Fruit fly (Drosophila melanogaster) whole organism, prepupa: ENCODE data around the gene CG44869.
A peak's percentile ranks its signal among the peaks of the same experiment; 100 is the strongest.

ENCODE experiments used
- Blimp-1 ChIP-seq: fragments of 200-800 bp; sonication (Bioruptor generic); optimal IDR thresholded peaks from 3 replicates; lab custom pipeline; 2017; ENCODE audit warnings: missing biosample characterization, missing genetic modification characterization, mild to moderate bottlenecking, moderate library complexity, missing genetic modification reagents
- CG10669 ChIP-seq: fragments of 200-800 bp; sonication (Bioruptor generic); optimal IDR thresholded peaks from 3 replicates; lab custom pipeline; 2018; ENCODE audit warnings: missing biosample characterization, mild to moderate bottlenecking, missing genetic modification characterization, moderate library complexity
- CG11762 ChIP-seq: fragments of 200-800 bp; sonication (Bioruptor generic); optimal IDR thresholded peaks from 3 replicates; lab custom pipeline; 2016; ENCODE audit warnings: missing biosample characterization, missing genetic modification characterization; ENCODE audit not compliant: insufficient read depth
- CG11902 ChIP-seq: fragments of 200-800 bp; sonication (Bioruptor generic); optimal IDR thresholded peaks from 3 replicates; lab custom pipeline; 2016; ENCODE audit warnings: missing biosample characterization, missing genetic modification characterization
- CG1621 ChIP-seq: fragments of 200-800 bp; sonication (Bioruptor generic); optimal IDR thresholded peaks from 3 replicates; lab custom pipeline; 2018; ENCODE audit warnings: missing biosample characterization, mild to moderate bottlenecking, missing genetic modification characterization
- CG16779 ChIP-seq: fragments of 200-800 bp; sonication (Bioruptor generic); optimal IDR thresholded peaks from 3 replicates; lab custom pipeline; 2017; ENCODE audit warnings: missing biosample characterization, mild to moderate bottlenecking, missing genetic modification characterization
- CG3032 ChIP-seq: fragments of 200-800 bp; optimal IDR thresholded peaks from 2 replicates; lab custom pipeline; 2019; ENCODE audit warnings: missing biosample characterization, mild to moderate bottlenecking, missing genetic modification characterization, moderate library complexity
- CG31627 ChIP-seq: fragments of 200-800 bp; sonication (Bioruptor generic); optimal IDR thresholded peaks from 3 replicates; lab custom pipeline; 2016; ENCODE audit warnings: missing biosample characterization, missing genetic modification characterization
- CG34406 ChIP-seq: fragments of 200-800 bp; sonication (Bioruptor generic); optimal IDR thresholded peaks from 3 replicates; lab custom pipeline; 2016; ENCODE audit warnings: missing biosample characterization, missing genetic modification characterization
- CG3919 ChIP-seq: fragments of 200-800 bp; sonication (Bioruptor generic); optimal IDR thresholded peaks from 3 replicates; lab custom pipeline; 2016; ENCODE audit warnings: missing biosample characterization, missing genetic modification characterization
- CG4318 ChIP-seq: fragments of 200-800 bp; sonication (Bioruptor generic); optimal IDR thresholded peaks from 3 replicates; lab custom pipeline; 2017; ENCODE audit warnings: missing biosample characterization, mild to moderate bottlenecking, missing genetic modification characterization
- CG6808 ChIP-seq: fragments of 200-800 bp; sonication (Bioruptor generic); optimal IDR thresholded peaks from 3 replicates; lab custom pipeline; 2017; ENCODE audit warnings: missing biosample characterization, missing genetic modification characterization, mild to moderate bottlenecking, moderate library complexity, missing genetic modification reagents
- CG7368 ChIP-seq: fragments of 200-800 bp; sonication (Bioruptor generic); optimal IDR thresholded peaks from 3 replicates; lab custom pipeline; 2016; ENCODE audit warnings: missing biosample characterization, missing genetic modification characterization
- CG8119 ChIP-seq: fragments of 200-800 bp; sonication (Bioruptor generic); IDR thresholded peaks from 3 replicates; pipeline ENCODE4 v1.3.6; 2022; ENCODE audit warnings: missing biosample characterization, missing genetic modification characterization
- CG8319 ChIP-seq: fragments of 200-800 bp; sonication (Bioruptor generic); optimal IDR thresholded peaks from 3 replicates; lab custom pipeline; 2016; ENCODE audit warnings: missing biosample characterization, missing genetic modification characterization
- CG8632 ChIP-seq: fragments of 200-800 bp; sonication (Bioruptor generic); optimal IDR thresholded peaks from 3 replicates; lab custom pipeline; 2016; ENCODE audit warnings: missing biosample characterization, missing genetic modification characterization
- CG9139 ChIP-seq: fragments of 200-800 bp; sonication (Bioruptor generic); optimal IDR thresholded peaks from 3 replicates; lab custom pipeline; 2017; ENCODE audit warnings: missing biosample characterization, mild to moderate bottlenecking, missing genetic modification characterization
- Eip75B ChIP-seq: fragments of 200-800 bp; sonication (Bioruptor generic); optimal IDR thresholded peaks from 3 replicates; lab custom pipeline; 2016; ENCODE audit warnings: missing biosample characterization, missing genetic modification characterization
- Eip78C ChIP-seq: fragments of 200-800 bp; sonication (Bioruptor generic); peaks from one replicate; lab custom pipeline; 2016; ENCODE audit warnings: missing biosample characterization, missing genetic modification characterization
- Eip93F ChIP-seq: fragments of 200-800 bp; sonication (Bioruptor generic); optimal IDR thresholded peaks from 2 replicates; lab custom pipeline; 2016; ENCODE audit warnings: missing biosample characterization, mild to moderate bottlenecking, missing genetic modification characterization
- Ets21C ChIP-seq: fragments of 200-800 bp; sonication (Bioruptor generic); optimal IDR thresholded peaks from 3 replicates; lab custom pipeline; 2016; ENCODE audit warnings: missing biosample characterization, missing genetic modification characterization
- Ets96B ChIP-seq: fragments of 200-800 bp; optimal IDR thresholded peaks from 2 replicates; lab custom pipeline; 2019; ENCODE audit warnings: missing biosample characterization, mild to moderate bottlenecking, missing genetic modification characterization, moderate library complexity
- Gug ChIP-seq: fragments of 200-800 bp; sonication (Bioruptor generic); IDR thresholded peaks from 2 replicates; pipeline ENCODE4 v1.3.6; 2022; ENCODE audit warnings: missing biosample characterization, missing genetic modification characterization
- Hr39 ChIP-seq: fragments of 200-800 bp; sonication (Bioruptor generic); optimal IDR thresholded peaks from 2 replicates; lab custom pipeline; 2016; ENCODE audit warnings: missing biosample characterization, missing genetic modification characterization
- Hr4 ChIP-seq: fragments of 200-800 bp; sonication (Bioruptor generic); optimal IDR thresholded peaks from 3 replicates; lab custom pipeline; 2016; ENCODE audit warnings: missing biosample characterization, missing genetic modification characterization
- Met ChIP-seq: fragments of 200-800 bp; sonication (Bioruptor generic); optimal IDR thresholded peaks from 3 replicates; lab custom pipeline; 2016; ENCODE audit warnings: missing biosample characterization, missing genetic modification characterization
- OdsH ChIP-seq: fragments of 200-800 bp; sonication (Bioruptor generic); optimal IDR thresholded peaks from 3 replicates; lab custom pipeline; 2016; ENCODE audit warnings: missing biosample characterization, missing genetic modification characterization
- Smox ChIP-seq: fragments of 200-800 bp; sonication (Bioruptor generic); optimal IDR thresholded peaks from 3 replicates; lab custom pipeline; 2016; ENCODE audit warnings: missing biosample characterization, missing genetic modification characterization
- achi ChIP-seq: fragments of 200-800 bp; sonication (Bioruptor generic); optimal IDR thresholded peaks from 3 replicates; lab custom pipeline; 2016; ENCODE audit warnings: missing biosample characterization, missing genetic modification characterization
- acj6 ChIP-seq: fragments of 200-800 bp; sonication (Bioruptor generic); optimal IDR thresholded peaks from 3 replicates; lab custom pipeline; 2016; ENCODE audit warnings: missing biosample characterization, missing genetic modification characterization
- cyc ChIP-seq: fragments of 200-800 bp; sonication (Bioruptor generic); optimal IDR thresholded peaks from 3 replicates; lab custom pipeline; 2016; ENCODE audit warnings: missing biosample characterization, missing genetic modification characterization
- dsx ChIP-seq: fragments of 200-800 bp; optimal IDR thresholded peaks from 3 replicates; lab custom pipeline; 2019; ENCODE audit warnings: missing biosample characterization, mild to moderate bottlenecking, missing genetic modification characterization, moderate library complexity; ENCODE audit not compliant: poor library complexity, severe bottlenecking
- esn ChIP-seq: fragments of 200-800 bp; sonication (Bioruptor generic); optimal IDR thresholded peaks from 2 replicates; lab custom pipeline; 2016; ENCODE audit warnings: missing biosample characterization, mild to moderate bottlenecking, missing genetic modification characterization, moderate library complexity
- fd59A ChIP-seq: fragments of 200-800 bp; sonication (Bioruptor generic); optimal IDR thresholded peaks from 2 replicates; lab custom pipeline; 2017; ENCODE audit warnings: missing biosample characterization, mild to moderate bottlenecking, missing genetic modification characterization, missing genetic modification reagents
- fkh ChIP-seq: fragments of 200-800 bp; sonication (Bioruptor generic); optimal IDR thresholded peaks from 3 replicates; lab custom pipeline; 2017; ENCODE audit warnings: missing biosample characterization, mild to moderate bottlenecking, missing genetic modification characterization, moderate library complexity
- lz ChIP-seq: fragments of 200-800 bp; sonication (Bioruptor generic); optimal IDR thresholded peaks from 3 replicates; lab custom pipeline; 2016; ENCODE audit warnings: missing biosample characterization, missing genetic modification characterization
- net ChIP-seq: fragments of 200-800 bp; sonication (Bioruptor generic); optimal IDR thresholded peaks from 3 replicates; lab custom pipeline; 2016; ENCODE audit warnings: missing biosample characterization, missing genetic modification characterization
- pdm3 ChIP-seq: fragments of 200-800 bp; sonication (Bioruptor generic); optimal IDR thresholded peaks from 3 replicates; lab custom pipeline; 2016; ENCODE audit warnings: missing biosample characterization, missing genetic modification characterization
- ss ChIP-seq, 2 experiments: fragments of 200-800 bp; sonication (Bioruptor generic); optimal IDR thresholded peaks; 2 replicates in 1 of 2; 3 replicates in 1 of 2; lab custom pipeline; 2017 to 2018; ENCODE audit warnings: mild to moderate bottlenecking in 2 of 2, missing biosample characterization in 2 of 2, missing genetic modification characterization in 2 of 2, moderate library complexity in 1 of 2
- svp ChIP-seq: fragments of 200-800 bp; sonication (Bioruptor generic); peaks from one replicate; lab custom pipeline; 2016; ENCODE audit warnings: missing biosample characterization, missing genetic modification characterization
- topi ChIP-seq: fragments of 200-800 bp; sonication (Bioruptor generic); optimal IDR thresholded peaks from 3 replicates; lab custom pipeline; 2016; ENCODE audit warnings: missing biosample characterization, missing genetic modification characterization
- vri ChIP-seq: fragments of 200-800 bp; sonication (Bioruptor generic); optimal IDR thresholded peaks from 3 replicates; lab custom pipeline; 2016; ENCODE audit warnings: missing biosample characterization, mild to moderate bottlenecking, missing genetic modification characterization

CG44869 gene

DNA sequence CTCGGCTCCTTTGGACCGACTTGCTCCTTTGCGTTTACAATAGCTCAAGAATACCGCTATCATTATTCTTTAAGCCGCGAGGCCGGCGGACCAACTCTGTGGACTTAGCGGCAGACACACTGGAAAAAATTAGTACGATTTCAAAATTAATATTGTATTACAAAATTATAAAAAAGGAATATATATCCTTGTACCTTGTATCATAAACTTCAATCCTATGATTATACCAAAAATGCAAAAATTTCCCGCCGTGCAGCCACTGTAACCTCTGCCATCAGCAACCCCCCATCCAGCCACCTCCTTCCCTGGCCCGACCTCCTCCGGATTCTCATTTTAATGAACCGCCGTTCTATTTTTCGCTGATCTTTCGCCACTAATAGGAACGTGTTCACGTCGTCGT, 13.6 kb downstream of the CG44869 start (continued):
- TF ChIP-seq CG31627 (GFP tag; lab: Kevin White, UChicago): no peak
- peak; percentile 41 for TF ChIP-seq CG6808 (GFP tag; lab: Kevin White, UChicago)
- no peak for TF ChIP-seq CG8632 (GFP tag; lab: Kevin White, UChicago)
- peak; percentile 10 for TF ChIP-seq CG3919 (GFP tag; lab: Kevin White, UChicago)
- TF ChIP-seq dsx: no peak
- no peak for TF ChIP-seq Ets21C (GFP tag; lab: Kevin White, UChicago)
- no peak for TF ChIP-seq CG11762 (GFP tag; lab: Kevin White, UChicago)
- TF ChIP-seq, all 60 proteins: peak for 16

DNA sequence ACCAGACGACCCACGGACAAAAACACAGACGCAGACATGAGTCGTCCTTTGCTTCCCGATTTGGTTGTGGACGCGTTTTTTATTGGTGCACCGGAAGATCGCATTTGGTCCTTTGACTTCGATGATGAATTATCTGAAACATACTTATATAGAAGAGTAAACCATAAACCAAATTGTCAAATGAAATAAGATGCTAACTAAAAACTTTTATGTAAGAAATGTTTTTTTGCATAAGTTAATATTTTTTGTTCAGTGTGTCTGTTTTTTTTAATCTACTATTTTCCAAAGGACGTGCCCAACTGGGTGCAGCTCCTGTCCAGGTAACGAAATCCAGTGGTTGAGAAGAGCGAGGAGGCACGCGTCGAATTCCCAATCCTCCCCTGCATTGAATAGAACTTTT, 16.3 kb downstream of the CG44869 start:
- no peak for TF ChIP-seq ss (GFP tag; optimal IDR thresholded peaks at IDR 0.05; lab: Kevin White, UChicago)
- TF ChIP-seq Eip75B (GFP tag; lab: Kevin White, UChicago): no peak
- TF ChIP-seq Eip78C (GFP tag; lab: Kevin White, UChicago): peak; percentile 47
- TF ChIP-seq Smox (GFP tag; lab: Kevin White, UChicago): peak; percentile 25
- no peak for TF ChIP-seq pdm3 (GFP tag; lab: Kevin White, UChicago)
- TF ChIP-seq Met (GFP tag; lab: Kevin White, UChicago): peak; percentile 43
- peak; percentile 13 for TF ChIP-seq topi (GFP tag; lab: Kevin White, UChicago)
- TF ChIP-seq svp: peak; percentile 74
- TF ChIP-seq cyc: peak; percentile 38
- TF ChIP-seq, all 60 proteins: peak for 6

DNA sequence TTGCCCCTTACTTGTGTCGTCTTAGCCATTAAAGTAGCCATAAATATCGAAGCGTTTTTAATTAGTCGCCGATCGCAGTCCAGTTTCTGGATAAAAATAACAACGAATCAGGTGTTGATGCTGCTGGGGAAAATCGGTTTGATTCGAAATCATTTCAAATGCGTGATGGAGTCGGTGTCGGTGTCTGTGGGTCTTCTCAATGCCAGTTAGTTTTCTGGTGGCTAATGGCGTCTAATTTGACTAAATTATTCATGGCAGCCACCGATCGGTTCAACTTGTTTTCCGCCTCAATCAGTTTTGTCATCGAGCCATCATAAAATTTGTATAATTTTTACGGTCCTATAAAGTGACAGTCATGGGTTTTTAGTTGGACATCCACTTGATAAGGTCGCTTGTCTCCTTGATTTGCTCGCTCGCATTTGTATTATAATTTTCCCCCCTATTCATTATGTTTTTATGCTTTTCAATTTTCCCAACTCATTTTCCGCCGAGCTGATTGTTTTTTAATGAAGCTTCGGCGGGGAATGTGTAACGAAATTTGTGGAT, 17.8 kb downstream of the CG44869 start:
- TF ChIP-seq CG3032 (tag; lab: Kevin White, UChicago): no peak
- TF ChIP-seq CG4318 (GFP tag; lab: Kevin White, UChicago): no peak
- no peak for TF ChIP-seq CG16779 (tag; lab: Kevin White, UChicago)
- TF ChIP-seq CG34406 (GFP tag; lab: Kevin White, UChicago): no peak
- no peak for TF ChIP-seq Blimp-1 (GFP tag; lab: Kevin White, UChicago)
- no peak for TF ChIP-seq CG7368 (GFP tag; lab: Kevin White, UChicago)
- no peak for TF ChIP-seq CG6808 (GFP tag; lab: Kevin White, UChicago)
- TF ChIP-seq acj6 (GFP tag; lab: Kevin White, UChicago): no peak
- TF ChIP-seq Hr4 (GFP tag; lab: Kevin White, UChicago): no peak
- no peak for TF ChIP-seq cyc
- TF ChIP-seq lz (GFP tag; lab: Kevin White, UChicago): no peak
- TF ChIP-seq CG8119 (GFP tag; lab: Robert Waterston, UW): no peak
- no peak for TF ChIP-seq Hr39 (GFP tag; lab: Kevin White, UChicago)
- no peak for TF ChIP-seq Gug
- no peak for TF ChIP-seq Ets21C (GFP tag; lab: Kevin White, UChicago)
- TF ChIP-seq Eip78C (GFP tag; lab: Kevin White, UChicago): no peak
- TF ChIP-seq CG9139 (GFP tag; lab: Kevin White, UChicago): no peak

DNA sequence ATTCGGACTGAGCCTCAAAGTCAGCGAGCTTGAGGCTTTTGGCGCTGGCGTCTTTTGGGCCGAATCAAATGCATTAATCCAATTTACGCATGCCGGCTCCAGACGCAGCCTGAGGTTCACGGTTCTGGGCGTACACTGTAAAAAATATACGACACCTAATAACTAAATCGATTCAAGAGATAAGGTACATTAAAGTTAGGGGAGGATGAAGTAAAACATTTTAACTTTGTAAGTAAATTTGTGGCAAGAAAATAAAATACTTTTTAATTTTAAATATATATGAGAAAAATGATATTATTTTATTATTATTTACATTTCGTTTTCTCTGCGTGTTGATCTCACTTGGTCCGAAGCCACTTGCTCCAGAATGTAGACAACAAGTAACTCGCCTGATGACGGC, 21.4 kb downstream of the CG44869 start:
- no peak for TF ChIP-seq CG7368 (GFP tag; lab: Kevin White, UChicago)
- peak; percentile 4 for TF ChIP-seq acj6 (GFP tag; lab: Kevin White, UChicago)
- no peak for TF ChIP-seq CG31627 (GFP tag; lab: Kevin White, UChicago)
- no peak for TF ChIP-seq CG1621
- TF ChIP-seq CG34406 (GFP tag; lab: Kevin White, UChicago): peak; percentile 34
- no peak for TF ChIP-seq Blimp-1 (GFP tag; lab: Kevin White, UChicago)
- no peak for TF ChIP-seq vri
- TF ChIP-seq CG11902 (GFP tag; lab: Kevin White, UChicago): no peak
- TF ChIP-seq achi (GFP tag; lab: Kevin White, UChicago): peak; percentile 20
- TF ChIP-seq Eip75B (GFP tag; lab: Kevin White, UChicago): no peak
- no peak for TF ChIP-seq net (GFP tag; lab: Kevin White, UChicago)
- TF ChIP-seq CG10669 (GFP tag; lab: Kevin White, UChicago): peak; percentile 39
- no peak for TF ChIP-seq pdm3 (GFP tag; lab: Kevin White, UChicago)
- TF ChIP-seq Ets96B: peak; percentile 62
- no peak for TF ChIP-seq CG8319
- peak; percentile 36 for TF ChIP-seq esn
- peak; percentile 3 for TF ChIP-seq dsx
- no peak for TF ChIP-seq fd59A (GFP tag; lab: Kevin White, UChicago)
- TF ChIP-seq Ets21C (GFP tag; lab: Kevin White, UChicago): no peak
- TF ChIP-seq ss (GFP tag; optimal IDR thresholded peaks at IDR 0.05; lab: Kevin White, UChicago): peak in 1 of 2 experiments; percentile 14
- TF ChIP-seq CG3919 (GFP tag; lab: Kevin White, UChicago): peak; percentile 1
- no peak for TF ChIP-seq Hr39 (GFP tag; lab: Kevin White, UChicago)
- TF ChIP-seq Eip93F (GFP tag; lab: Kevin White, UChicago): no peak
- TF ChIP-seq cyc: no peak
- TF ChIP-seq fkh (GFP tag; lab: Kevin White, UChicago): no peak
- TF ChIP-seq OdsH: peak; percentile 1
- peak; percentile 21 for TF ChIP-seq CG6808 (GFP tag; lab: Kevin White, UChicago)
- peak; percentile 61 for TF ChIP-seq Eip78C (GFP tag; lab: Kevin White, UChicago)
